Comparison of ENCODE assay signal across 5 worm cellular contexts in the genomic region with DNA sequence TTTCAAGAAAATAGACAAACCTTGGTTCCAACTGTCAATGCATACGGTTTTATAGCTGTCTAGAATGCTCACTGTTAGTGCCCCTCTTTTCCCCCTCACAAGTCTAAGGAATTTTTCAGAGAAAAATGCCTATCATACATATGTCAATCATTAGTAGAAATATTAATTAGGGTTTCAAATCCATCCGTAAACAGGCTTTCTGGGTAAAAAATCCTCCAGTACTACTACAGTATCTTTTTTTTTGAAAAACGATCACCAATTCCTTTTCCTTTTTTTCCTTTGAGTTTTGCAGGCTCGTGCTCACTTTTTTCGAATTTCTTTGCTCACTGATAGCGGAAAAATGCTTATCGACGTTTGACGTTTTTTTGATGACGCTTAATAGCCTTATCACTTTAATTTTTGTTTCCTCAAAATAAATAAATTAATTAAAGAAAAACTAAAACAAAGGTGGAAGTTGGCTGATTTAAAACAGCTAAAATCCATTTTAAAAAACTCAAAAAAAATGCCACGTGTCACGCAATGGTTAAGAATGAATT.
TF ChIP-seq lines count a peak whose summit lies in the region.

A gene (minus strand): TSS at position 51 of the 536 bp plus-strand sequence.

TF ChIP-seq in whole organism, L1 larva, 84 proteins besides CTCF, POLR2A, EP300 and RAD21:
- TF ChIP-seq elt-2 (tag; optimal IDR thresholded peaks at IDR 0.05; lab: Kevin White, UChicago) (peak; percentile 69), isw-1 (GFP tag; IDR thresholded peaks at IDR 0.05; lab: Robert Waterston, UW) (no peak)

TF ChIP-seq in whole organism, L2 larva, 48 proteins besides CTCF, POLR2A, EP300 and RAD21:
- TF ChIP-seq nhr-12 (tag; optimal IDR thresholded peaks at IDR 0.05; lab: Kevin White, UChicago) (no peak), fos-1 (tag; optimal IDR thresholded peaks at IDR 0.05; lab: Kevin White, UChicago) (peak; percentile 38), nhr-23 (tag; optimal IDR thresholded peaks at IDR 0.05; lab: Kevin White, UChicago) (no peak), nhr-21 (tag; optimal IDR thresholded peaks at IDR 0.05; lab: Kevin White, UChicago) (no peak)

TF ChIP-seq in whole organism, L3 larva, 47 proteins besides CTCF, POLR2A, EP300 and RAD21:
- TF ChIP-seq aly-2 (tag; optimal IDR thresholded peaks at IDR 0.05; lab: Kevin White, UChicago) (no peak), elt-2 (tag; optimal IDR thresholded peaks at IDR 0.05; lab: Kevin White, UChicago) (peak; percentile 58)

TF ChIP-seq in whole organism, L4 larva, 104 proteins besides CTCF, POLR2A, EP300 and RAD21:
- no peak for TF ChIP-seq nhr-102 (tag; optimal IDR thresholded peaks at IDR 0.05; lab: Kevin White, UChicago)
- peak; percentile 42; the same call in 1 of the 2 replicates for TF ChIP-seq dmd-6 (GFP tag; IDR thresholded peaks at IDR 0.05; lab: Robert Waterston, UW)
- TF ChIP-seq pqm-1 (tag; optimal IDR thresholded peaks at IDR 0.05; lab: Kevin White, UChicago), result peak; percentile 40
- TF ChIP-seq pha-4 (GFP tag; IDR thresholded peaks at IDR 0.05; lab: Robert Waterston, UW), result no peak
- no peak for TF ChIP-seq pha-4 (tag; optimal IDR thresholded peaks at IDR 0.05; lab: Kevin White, UChicago)
- no peak for TF ChIP-seq ctbp-1 (GFP tag; IDR thresholded peaks at IDR 0.05; lab: Robert Waterston, UW)
- TF ChIP-seq lin-13 (GFP tag; optimal IDR thresholded peaks at IDR 0.05; lab: Kevin White, UChicago), result no peak

TF ChIP-seq in whole organism, young adult, 124 proteins besides CTCF, POLR2A, EP300 and RAD21:
- no peak for TF ChIP-seq ZK185.1 (tag; optimal IDR thresholded peaks at IDR 0.05; lab: Kevin White, UChicago; ENCODE audit: poor library complexity, severe bottlenecking)
- no peak for TF ChIP-seq lir-1 (GFP tag; conservative IDR thresholded peaks at IDR 0.05; lab: Robert Waterston, UW)
- TF ChIP-seq egl-44 (GFP tag; IDR thresholded peaks at IDR 0.05; lab: Robert Waterston, UW), result no peak
- no peak for TF ChIP-seq B0336.3 (GFP tag; IDR thresholded peaks at IDR 0.05; lab: Robert Waterston, UW)
- no peak for TF ChIP-seq tlf-1 (GFP tag; optimal IDR thresholded peaks at IDR 0.05; lab: Kevin White, UChicago)
- peak; percentile 36 for TF ChIP-seq nhr-80 (tag; optimal IDR thresholded peaks at IDR 0.05; lab: Kevin White, UChicago)
